Worm (Caenorhabditis elegans) whole organism, dauer: ENCODE data around the gene nhr-105.

Experiments
- unc-62 ChIP-seq: sonication (generic microtip); optimal IDR thresholded peaks from 2 replicates; lab custom pipeline; 2017; ENCODE audit warnings: missing biosample characterization, missing genetic modification reagents, missing genetic modification characterization

Gene nhr-105

ce11 chrIV:7049672-7050206 lies at the start of gene nhr-105:
TSS of gene nhr-105 (plus strand) at chrIV:7050156.
- no peak for TF ChIP-seq unc-62 (GFP tag; lab: Kevin White, UChicago)

- TF ChIP-seq unc-62 (GFP tag; lab: Kevin White, UChicago) = no peak
Observed at ce11 chrIV:7003323-7003722, 46.6 kb upstream of the nhr-105 start, which contains the start of gene cht-3. TSS of gene cht-3 (plus strand) at chrIV:7003623.

- TF ChIP-seq unc-62 (GFP tag; lab: Kevin White, UChicago) = no peak
Observed at ce11 chrIV:7009531-7009930, 40.4 kb upstream of the nhr-105 start, which contains the start of gene C25A8.2. TSS of gene C25A8.2 (plus strand) at chrIV:7009831.

- no peak for TF ChIP-seq unc-62 (GFP tag; lab: Kevin White, UChicago)
Observed at ce11 chrIV:7010195-7010594, 39.8 kb upstream of the nhr-105 start.

ce11 chrIV:7010835-7011234 lies 39.1 kb upstream of the nhr-105 start, which contains the start of gene C25A8.1:
TSS of gene C25A8.1 (plus strand) at chrIV:7011135.
- no peak for TF ChIP-seq unc-62 (GFP tag; lab: Kevin White, UChicago)

- no peak for TF ChIP-seq unc-62 (GFP tag; lab: Kevin White, UChicago)
Observed at ce11 chrIV:7011728-7012127, 38.2 kb upstream of the nhr-105 start, which contains the start of gene trxr-1. TSS of gene trxr-1 (plus strand) at chrIV:7011954.

ce11 chrIV:7012214-7012613 lies 37.7 kb upstream of the nhr-105 start:
- no peak for TF ChIP-seq unc-62 (GFP tag; lab: Kevin White, UChicago)

ce11 chrIV:7012731-7013445 lies 37.1 kb upstream of the nhr-105 start:
- TF ChIP-seq unc-62 (GFP tag; lab: Kevin White, UChicago) = no peak

- no peak for TF ChIP-seq unc-62 (GFP tag; lab: Kevin White, UChicago)
Observed at ce11 chrIV:7016502-7016901, 33.5 kb upstream of the nhr-105 start.

- no peak for TF ChIP-seq unc-62 (GFP tag; lab: Kevin White, UChicago)
Observed at ce11 chrIV:7017123-7017674, 32.8 kb upstream of the nhr-105 start, which contains the start of gene gldi-4. TSS of gene gldi-4 (plus strand) at chrIV:7017624.

- TF ChIP-seq unc-62 (GFP tag; lab: Kevin White, UChicago) = no peak
Observed at ce11 chrIV:7018623-7019022, 31.3 kb upstream of the nhr-105 start.

ce11 chrIV:7020630-7021029 lies 29.3 kb upstream of the nhr-105 start:
- no peak for TF ChIP-seq unc-62 (GFP tag; lab: Kevin White, UChicago)

- no peak for TF ChIP-seq unc-62 (GFP tag; lab: Kevin White, UChicago)
Observed at ce11 chrIV:7022227-7022626, 27.7 kb upstream of the nhr-105 start.

- TF ChIP-seq unc-62 (GFP tag; lab: Kevin White, UChicago) = no peak
Observed at ce11 chrIV:7023004-7023403, 27.0 kb upstream of the nhr-105 start.

ce11 chrIV:7023858-7024257 lies 26.1 kb upstream of the nhr-105 start, which contains the start of gene adah-1:
TSS of gene adah-1 (plus strand) at chrIV:7024211.
- TF ChIP-seq unc-62 (GFP tag; lab: Kevin White, UChicago) = no peak

ce11 chrIV:7024829-7025228 lies 25.1 kb upstream of the nhr-105 start:
- no peak for TF ChIP-seq unc-62 (GFP tag; lab: Kevin White, UChicago)
